Worm (Caenorhabditis elegans): Measurements from ENCODE around the gene F58H1.3.

The F58H1.3 gene

DNA sequence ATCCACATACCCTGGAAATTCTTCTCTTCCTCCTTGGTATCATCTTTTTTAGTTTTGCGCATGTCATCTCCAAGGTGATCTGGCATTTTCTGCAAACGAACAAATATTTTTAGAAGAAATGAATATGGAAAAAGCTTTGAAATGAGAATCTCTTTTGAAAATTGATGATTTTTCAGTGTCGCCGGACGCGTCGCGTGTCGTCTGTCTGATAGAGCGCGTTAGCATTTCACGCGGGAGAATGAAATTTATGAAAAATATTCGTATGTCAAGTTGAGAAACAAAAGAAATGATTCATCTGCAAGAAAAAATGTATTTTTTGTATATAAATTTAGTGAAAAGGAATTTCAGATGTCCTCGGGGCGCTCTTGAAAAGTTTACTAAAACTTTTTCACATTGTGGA lies 48.5 kb downstream of the F58H1.3 start, which contains the start of gene rpt-1:
Gene rpt-1, minus strand, starts transcription at position 89 of the 400 bp plus-strand sequence.
- TF ChIP-seq lin-13 (GFP tag; optimal IDR thresholded peaks at IDR 0.05) (peak; percentile 54), sma-9 (GFP tag; optimal IDR thresholded peaks at IDR 0.05) (peak; percentile 65), sma-9 (tag; optimal IDR thresholded peaks at IDR 0.05) (no peak), crh-2 (tag; optimal IDR thresholded peaks at IDR 0.05) (peak; percentile 50), snpc-4 (tag; optimal IDR thresholded peaks at IDR 0.05) (peak; percentile 92), unc-55 (GFP tag; optimal IDR thresholded peaks at IDR 0.05) (peak; percentile 80), sma-3 (GFP tag; optimal IDR thresholded peaks at IDR 0.05) (peak; percentile 70), lin-11 (tag; optimal IDR thresholded peaks at IDR 0.05) (peak; percentile 24), skn-1 (tag; optimal IDR thresholded peaks at IDR 0.05) (peak; percentile 82), ztf-4 (tag; optimal IDR thresholded peaks at IDR 0.05) (peak; percentile 10), peb-1 (tag; optimal IDR thresholded peaks at IDR 0.05) (no peak), aly-2 (tag; optimal IDR thresholded peaks at IDR 0.05) (no peak), ama-1 (optimal IDR thresholded peaks at IDR 0.05) (peak; percentile 49), nhr-25 (tag; optimal IDR thresholded peaks at IDR 0.05) (peak; percentile 56), ceh-16 (tag; optimal IDR thresholded peaks at IDR 0.05) (no peak), sem-4 (tag; optimal IDR thresholded peaks at IDR 0.05) (peak; percentile 15), lin-39 (tag; optimal IDR thresholded peaks at IDR 0.05) (no peak), nhr-10 (tag; optimal IDR thresholded peaks at IDR 0.05) (no peak), dmd-4 (tag; optimal IDR thresholded peaks at IDR 0.05) (no peak), nhr-21 (tag; optimal IDR thresholded peaks at IDR 0.05) (peak; percentile 33), fos-1 (tag; optimal IDR thresholded peaks at IDR 0.05) (peak; percentile 37), F13H6.1 (tag; optimal IDR thresholded peaks at IDR 0.05) (peak; percentile 26), nhr-77 (tag; optimal IDR thresholded peaks at IDR 0.05) (no peak), nhr-129 (tag; optimal IDR thresholded peaks at IDR 0.05) (peak; percentile 50), lsy-2 (tag; optimal IDR thresholded peaks at IDR 0.05) (peak; percentile 35 to 77), gmeb-1 (tag; optimal IDR thresholded peaks at IDR 0.05) (peak; percentile 90), C34F6.9 (tag; optimal IDR thresholded peaks at IDR 0.05) (peak; percentile 88)

All from whole organism, L2 larva.